Worm (Caenorhabditis elegans) whole organism, L1 larva: ENCODE data around the gene gipc-2.

Experiments used
- fkh-10 ChIP-seq: sonication (generic microtip); optimal IDR thresholded peaks from 2 replicates; lab custom pipeline; 2017; ENCODE audit warnings: missing biosample characterization, missing genetic modification reagents, missing genetic modification characterization
- fos-1 ChIP-seq: fragments of 150-350 bp; optimal IDR thresholded peaks from 2 replicates; lab custom pipeline; 2014; ENCODE audit warnings: missing biosample characterization, missing genetic modification characterization
- nhr-28 ChIP-seq: fragments of 150-350 bp; optimal IDR thresholded peaks from 2 replicates; lab custom pipeline; 2014; ENCODE audit warnings: missing biosample characterization, missing genetic modification characterization
- skn-1 ChIP-seq: fragments of 150-350 bp; optimal IDR thresholded peaks from 2 replicates; lab custom pipeline; 2014; ENCODE audit warnings: missing biosample characterization, missing genetic modification characterization
- snpc-4 ChIP-seq: fragments of 150-350 bp; optimal IDR thresholded peaks from 2 replicates; lab custom pipeline; 2014; ENCODE audit warnings: missing biosample characterization, missing genetic modification characterization
- sox-4 ChIP-seq: sonication (generic microtip); optimal IDR thresholded peaks from 2 replicates; lab custom pipeline; 2016; ENCODE audit warnings: missing genetic modification characterization, missing compliant biosample characterization
- unc-62 ChIP-seq: fragments of 150-350 bp; optimal IDR thresholded peaks from 2 replicates; lab custom pipeline; 2014; ENCODE audit warnings: missing biosample characterization, missing genetic modification reagents, missing genetic modification characterization
- unc-86 ChIP-seq: sonication (generic microtip); optimal IDR thresholded peaks from 2 replicates; lab custom pipeline; 2016; ENCODE audit warnings: missing genetic modification characterization, missing compliant biosample characterization
- ztf-11 ChIP-seq, 2 experiments: sonication (generic microtip); optimal IDR thresholded peaks; 2 replicates each; lab custom pipeline; 2016 to 2017; ENCODE audit warnings: missing genetic modification characterization in 2 of 2, missing biosample characterization in 1 of 2, missing compliant biosample characterization in 1 of 2
- ztf-4 ChIP-seq: fragments of 150-350 bp; optimal IDR thresholded peaks from 2 replicates; lab custom pipeline; 2014; ENCODE audit warnings: missing biosample characterization, missing genetic modification characterization

DNA sequence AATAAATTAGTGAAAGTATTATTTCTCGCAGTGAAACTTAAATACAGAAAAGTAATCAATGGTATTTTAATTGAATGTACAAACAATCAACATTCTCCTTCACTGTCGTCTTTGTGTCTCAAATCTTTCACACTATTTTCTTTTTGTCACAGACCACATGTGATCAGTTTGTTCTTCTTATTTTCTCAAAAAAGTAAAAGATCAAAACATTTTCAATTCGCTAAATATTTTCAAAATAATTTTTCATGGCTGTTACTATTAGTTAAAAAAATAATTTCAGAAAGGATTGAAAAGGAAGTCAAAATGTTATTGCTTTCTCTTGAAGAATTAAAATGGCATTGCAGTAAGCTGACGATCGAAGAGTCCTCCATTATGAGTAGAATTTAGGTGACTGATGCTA, 13.3 kb upstream of the gipc-2 start, which contains the start of gene dhs-31:
- TF ChIP-seq unc-62 (GFP tag; lab: Kevin White, UChicago) (no peak), ztf-4 (tag; lab: Kevin White, UChicago) (no peak), fos-1 (tag; lab: Kevin White, UChicago) (no peak), skn-1 (tag; lab: Kevin White, UChicago) (no peak), nhr-28 (no peak), fkh-10 (GFP tag; lab: Kevin White, UChicago) (no peak), unc-86 (no peak), sox-4 (no peak), ztf-11 (tag; optimal IDR thresholded peaks at IDR 0.05; lab: Kevin White, UChicago) (no peak), snpc-4 (no peak)
